Worm (Caenorhabditis elegans): ENCODE results near the gene C40A11.7.
A peak's percentile ranks its signal among the peaks of the same experiment; 100 is the strongest.

The C40A11.7 gene

ce11 chrII:2192267-2192666 is 41.9 kb upstream of the C40A11.7 start:
- TF ChIP-seq ceh-28 (tag; optimal IDR thresholded peaks at IDR 0.05) (peak; percentile 80), lsy-12 (tag; optimal IDR thresholded peaks at IDR 0.05) (no peak), nhr-23 (tag; optimal IDR thresholded peaks at IDR 0.05) (no peak)

ce11 chrII:2191383-2191782 is 41.0 kb upstream of the C40A11.7 start:
- TF ChIP-seq nfya-1 (tag; optimal IDR thresholded peaks at IDR 0.05; ENCODE audit: insufficient read depth), result peak; percentile 2
- TF ChIP-seq lin-39 (tag; optimal IDR thresholded peaks at IDR 0.05), result peak; percentile 54
- no peak for TF ChIP-seq skn-1 (tag; optimal IDR thresholded peaks at IDR 0.05)

DNA sequence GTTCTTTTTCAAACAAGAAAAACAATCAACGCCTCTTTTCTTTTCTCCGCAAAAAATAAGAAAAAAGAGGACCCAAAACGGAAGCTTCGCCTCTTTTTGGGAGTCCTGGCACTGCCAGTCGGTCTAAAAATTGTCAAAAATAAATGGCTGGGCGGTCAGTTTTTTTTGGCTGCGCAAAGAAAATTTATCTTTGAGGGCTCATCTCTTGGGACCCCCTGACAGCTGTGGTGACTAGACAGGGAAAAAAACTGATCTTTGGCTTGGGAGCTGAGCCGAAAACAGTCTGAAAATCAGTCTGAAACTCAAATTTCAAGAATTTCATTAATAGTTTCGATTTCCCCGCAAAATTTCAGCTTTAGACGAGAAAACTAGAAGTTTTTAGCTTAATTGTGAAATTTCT is 40.1 kb upstream of the C40A11.7 start:
- no peak for TF ChIP-seq aly-2 (tag; optimal IDR thresholded peaks at IDR 0.05)
- TF ChIP-seq ama-1 (optimal IDR thresholded peaks at IDR 0.05), result no peak
- TF ChIP-seq egl-5 (tag; optimal IDR thresholded peaks at IDR 0.05), result no peak
- TF ChIP-seq elt-3 (tag; optimal IDR thresholded peaks at IDR 0.05), result no peak
- TF ChIP-seq nhr-43 (tag; optimal IDR thresholded peaks at IDR 0.05; ENCODE audit: poor library complexity, severe bottlenecking), result no peak
- no peak for TF ChIP-seq nhr-76 (tag; optimal IDR thresholded peaks at IDR 0.05)
- TF ChIP-seq lin-39 (tag; optimal IDR thresholded peaks at IDR 0.05), result no peak
- no peak for TF ChIP-seq jun-1 (tag; optimal IDR thresholded peaks at IDR 0.05)
- no peak for TF ChIP-seq ztf-11 (tag; optimal IDR thresholded peaks at IDR 0.05)
- TF ChIP-seq ztf-4 (tag; optimal IDR thresholded peaks at IDR 0.05), result no peak
- TF ChIP-seq elt-1 (tag; optimal IDR thresholded peaks at IDR 0.05), result no peak
- no peak for TF ChIP-seq ceh-82 (tag; optimal IDR thresholded peaks at IDR 0.05)
- TF ChIP-seq R02D3.7 (tag; optimal IDR thresholded peaks at IDR 0.05), result no peak
- no peak for TF ChIP-seq tbx-2 (tag; optimal IDR thresholded peaks at IDR 0.05)
- TF ChIP-seq pqm-1 (tag; optimal IDR thresholded peaks at IDR 0.05), result no peak
- TF ChIP-seq fkh-10 (GFP tag; optimal IDR thresholded peaks at IDR 0.05), result no peak
- no peak for TF ChIP-seq nhr-77 (tag; optimal IDR thresholded peaks at IDR 0.05)
- TF ChIP-seq snpc-4 (tag; optimal IDR thresholded peaks at IDR 0.05), result no peak

DNA sequence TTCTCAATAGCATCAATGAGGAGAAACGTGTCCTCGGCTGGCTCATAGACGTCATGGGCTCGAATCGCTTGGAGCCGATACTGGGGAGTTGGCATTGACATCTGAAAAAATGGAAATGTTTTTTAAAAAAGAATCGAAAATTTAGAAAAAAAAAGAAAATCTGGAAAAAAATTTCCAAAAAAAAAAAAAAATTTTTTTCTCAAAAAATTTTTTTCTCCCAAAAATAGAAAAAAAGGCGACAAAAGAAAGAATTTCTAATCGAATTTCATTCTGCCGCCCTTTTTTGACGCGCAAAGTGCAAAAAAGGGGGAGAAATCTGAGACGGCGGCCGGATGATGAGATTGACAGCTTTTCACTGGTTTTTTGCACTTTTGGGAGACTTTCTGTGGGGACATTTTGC is 39.0 kb upstream of the C40A11.7 start, which contains the start of gene mtq-2:
TSS of gene mtq-2 (minus strand) at position 101 of the 400 bp plus-strand sequence.
- no peak for TF ChIP-seq lin-15B (tag; optimal IDR thresholded peaks at IDR 0.05)
- no peak for TF ChIP-seq aly-2 (tag; optimal IDR thresholded peaks at IDR 0.05)
- no peak for TF ChIP-seq elt-1 (tag; optimal IDR thresholded peaks at IDR 0.05)
- TF ChIP-seq nfya-1 (tag; optimal IDR thresholded peaks at IDR 0.05; ENCODE audit: insufficient read depth), result no peak

DNA sequence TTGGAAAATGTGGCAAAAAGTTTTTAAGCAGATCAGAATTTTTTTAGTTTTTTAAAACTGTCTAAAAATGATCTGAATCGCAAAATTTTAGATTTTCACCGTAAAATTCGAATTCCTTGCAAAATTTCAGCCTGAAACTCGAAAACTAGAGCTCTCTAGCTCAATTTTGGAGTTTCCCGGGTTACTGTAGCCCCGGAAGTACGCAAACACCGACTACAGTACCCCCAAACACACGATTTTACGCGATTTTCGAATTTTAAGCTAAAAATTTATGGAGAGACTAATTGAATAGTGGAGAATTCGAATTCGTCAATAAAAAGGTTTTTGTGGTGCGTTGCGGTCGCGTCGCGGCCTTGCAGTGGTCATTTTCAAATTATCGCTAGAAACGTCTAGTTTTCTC is 36.3 kb upstream of the C40A11.7 start:
- TF ChIP-seq elt-3 (tag; optimal IDR thresholded peaks at IDR 0.05), result no peak
- TF ChIP-seq ceh-16 (tag; optimal IDR thresholded peaks at IDR 0.05), result no peak
- no peak for TF ChIP-seq ama-1 (optimal IDR thresholded peaks at IDR 0.05)
- no peak for TF ChIP-seq fkh-10 (GFP tag; optimal IDR thresholded peaks at IDR 0.05)
- no peak for TF ChIP-seq pha-4 (tag; optimal IDR thresholded peaks at IDR 0.05)
- no peak for TF ChIP-seq lin-15B (tag; optimal IDR thresholded peaks at IDR 0.05)
- no peak for TF ChIP-seq pqm-1 (tag; optimal IDR thresholded peaks at IDR 0.05)
- no peak for TF ChIP-seq lsy-12 (tag; optimal IDR thresholded peaks at IDR 0.05)
- TF ChIP-seq nhr-67 (tag; optimal IDR thresholded peaks at IDR 0.05), result no peak
- no peak for TF ChIP-seq eor-1 (tag; optimal IDR thresholded peaks at IDR 0.05)
- no peak for TF ChIP-seq sea-2 (GFP tag; optimal IDR thresholded peaks at IDR 0.05)
- TF ChIP-seq ztf-4 (tag; optimal IDR thresholded peaks at IDR 0.05), result no peak
- no peak for TF ChIP-seq tbx-2 (tag; optimal IDR thresholded peaks at IDR 0.05)
- TF ChIP-seq daf-12 (tag; optimal IDR thresholded peaks at IDR 0.05), result no peak
- TF ChIP-seq zag-1 (tag; optimal IDR thresholded peaks at IDR 0.05), result no peak
- TF ChIP-seq nhr-77 (tag; optimal IDR thresholded peaks at IDR 0.05), result no peak
- TF ChIP-seq mdl-1 (tag; optimal IDR thresholded peaks at IDR 0.05), result no peak
- TF ChIP-seq ceh-9 (tag; optimal IDR thresholded peaks at IDR 0.05), result no peak
- no peak for TF ChIP-seq nfya-1 (tag; optimal IDR thresholded peaks at IDR 0.05; ENCODE audit: insufficient read depth)

ce11 chrII:2186329-2186728 is 35.9 kb upstream of the C40A11.7 start, which contains the start of gene gba-2:
TSS of gene gba-2 (minus strand) at chrII:2186434.
- peak; percentile 54 for TF ChIP-seq pqm-1 (tag; optimal IDR thresholded peaks at IDR 0.05)
- no peak for TF ChIP-seq nhr-23 (tag; optimal IDR thresholded peaks at IDR 0.05)
- no peak for TF ChIP-seq sea-2 (GFP tag; optimal IDR thresholded peaks at IDR 0.05)
- TF ChIP-seq ZK546.5 (tag; optimal IDR thresholded peaks at IDR 0.05), result no peak
- no peak for TF ChIP-seq mml-1 (tag; optimal IDR thresholded peaks at IDR 0.05)
- no peak for TF ChIP-seq nfya-1 (tag; optimal IDR thresholded peaks at IDR 0.05; ENCODE audit: insufficient read depth)
- no peak for TF ChIP-seq nhr-28 (tag; optimal IDR thresholded peaks at IDR 0.05)
- TF ChIP-seq nhr-77 (tag; optimal IDR thresholded peaks at IDR 0.05), result no peak
- no peak for TF ChIP-seq unc-62 (GFP tag; optimal IDR thresholded peaks at IDR 0.05)
- TF ChIP-seq nhr-11 (tag; optimal IDR thresholded peaks at IDR 0.05), result no peak
- TF ChIP-seq lsy-12 (tag; optimal IDR thresholded peaks at IDR 0.05), result no peak
- no peak for TF ChIP-seq nhr-43 (tag; optimal IDR thresholded peaks at IDR 0.05; ENCODE audit: poor library complexity, severe bottlenecking)
- no peak for TF ChIP-seq snpc-4 (tag; optimal IDR thresholded peaks at IDR 0.05)
- TF ChIP-seq elt-2 (tag; optimal IDR thresholded peaks at IDR 0.05), result peak; percentile 63

Measured in whole organism, L3 larva.